Fruit fly (Drosophila melanogaster) Kc167 (cell line): Measurements from ENCODE around the gene NK7.1.

Experiments
- Myc ChIP-seq: fragments of >200 bp; optimal IDR thresholded peaks from 2 replicates; lab custom pipeline; 2017; ENCODE audit warnings: missing external identifiers
- Sin3A ChIP-seq: fragments of >200 bp; optimal IDR thresholded peaks from 2 replicates; lab custom pipeline; 2018; ENCODE audit warnings: missing external identifiers
- h ChIP-seq: fragments of >200 bp; optimal IDR thresholded peaks from 3 replicates; lab custom pipeline; 2018; ENCODE audit warnings: missing external identifiers
- insv ChIP-seq: fragments of >200 bp; optimal IDR thresholded peaks from 3 replicates; lab custom pipeline; 2018; ENCODE audit warnings: missing external identifiers
- psq ChIP-seq: fragments of >200 bp; optimal IDR thresholded peaks from 2 replicates; lab custom pipeline; 2017; ENCODE audit warnings: missing external identifiers
- ttk ChIP-seq: sonication (Bioruptor generic); optimal IDR thresholded peaks from 2 replicates; lab custom pipeline; 2017; ENCODE audit warnings: missing external identifiers

NK7.1 gene

dm6 chr3R:14398620-14399019 lies 25.9 kb upstream of the NK7.1 start:
- TF ChIP-seq psq (no peak), Myc (lab: Kevin White, UChicago) (no peak)

DNA sequence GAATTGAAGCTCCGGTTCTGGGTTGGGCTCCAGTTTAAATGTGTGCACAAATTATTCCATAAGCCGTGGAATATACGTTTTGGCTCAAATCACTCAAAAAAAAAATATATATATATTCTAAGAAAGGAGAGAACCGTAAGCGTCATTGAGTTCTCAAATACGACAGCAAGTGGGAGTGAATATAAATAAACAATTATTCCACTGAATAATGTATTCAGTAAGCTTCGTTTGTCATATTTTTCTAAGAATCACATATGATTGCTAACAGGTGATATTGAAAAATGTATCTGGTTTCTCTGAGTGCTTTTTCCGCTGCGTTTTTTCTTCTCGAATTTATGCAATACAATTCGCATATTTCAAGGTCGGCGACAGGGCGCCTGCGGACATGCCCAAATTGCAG lies 25.2 kb upstream of the NK7.1 start:
- no peak for TF ChIP-seq Sin3A (lab: Kevin White, UChicago)
- no peak for TF ChIP-seq h (lab: Kevin White, UChicago)
- TF ChIP-seq Myc (lab: Kevin White, UChicago) = no peak
- no peak for TF ChIP-seq insv (lab: Kevin White, UChicago)
- TF ChIP-seq ttk (lab: Kevin White, UChicago) = no peak
- no peak for TF ChIP-seq psq

DNA sequence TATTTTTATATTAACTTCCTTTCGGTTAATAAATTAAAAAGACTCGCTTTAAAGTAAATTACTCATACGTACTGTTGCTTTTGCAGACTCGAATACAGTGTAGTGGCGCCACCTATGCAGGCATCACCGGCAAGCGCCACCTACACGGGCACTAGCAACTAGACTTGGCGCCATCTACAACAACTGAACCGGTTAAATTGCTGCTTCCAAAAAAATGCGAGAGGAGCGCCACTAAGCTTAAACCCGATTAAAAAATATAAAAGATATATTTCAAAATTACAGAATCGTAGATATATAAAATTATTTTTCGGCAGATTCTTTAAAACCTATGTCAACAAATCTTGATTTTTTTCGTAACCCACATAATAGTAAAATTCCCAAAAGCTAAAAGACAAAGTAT lies 18.5 kb upstream of the NK7.1 start:
- TF ChIP-seq h (lab: Kevin White, UChicago) (no peak), psq (no peak), ttk (lab: Kevin White, UChicago) (no peak), insv (lab: Kevin White, UChicago) (no peak), Sin3A (lab: Kevin White, UChicago) (no peak), Myc (lab: Kevin White, UChicago) (no peak)

dm6 chr3R:14390465-14390864 lies 17.7 kb upstream of the NK7.1 start:
- TF ChIP-seq ttk (lab: Kevin White, UChicago) = no peak
- TF ChIP-seq h (lab: Kevin White, UChicago) = no peak
- no peak for TF ChIP-seq insv (lab: Kevin White, UChicago)
- TF ChIP-seq Myc (lab: Kevin White, UChicago) = no peak
- TF ChIP-seq psq = no peak
- TF ChIP-seq Sin3A (lab: Kevin White, UChicago) = no peak

dm6 chr3R:14389258-14389657 lies 16.5 kb upstream of the NK7.1 start:
- TF ChIP-seq ttk (lab: Kevin White, UChicago) = no peak
- no peak for TF ChIP-seq insv (lab: Kevin White, UChicago)
- TF ChIP-seq psq = no peak
- TF ChIP-seq Myc (lab: Kevin White, UChicago) = no peak
- no peak for TF ChIP-seq Sin3A (lab: Kevin White, UChicago)
- TF ChIP-seq h (lab: Kevin White, UChicago) = no peak

DNA sequence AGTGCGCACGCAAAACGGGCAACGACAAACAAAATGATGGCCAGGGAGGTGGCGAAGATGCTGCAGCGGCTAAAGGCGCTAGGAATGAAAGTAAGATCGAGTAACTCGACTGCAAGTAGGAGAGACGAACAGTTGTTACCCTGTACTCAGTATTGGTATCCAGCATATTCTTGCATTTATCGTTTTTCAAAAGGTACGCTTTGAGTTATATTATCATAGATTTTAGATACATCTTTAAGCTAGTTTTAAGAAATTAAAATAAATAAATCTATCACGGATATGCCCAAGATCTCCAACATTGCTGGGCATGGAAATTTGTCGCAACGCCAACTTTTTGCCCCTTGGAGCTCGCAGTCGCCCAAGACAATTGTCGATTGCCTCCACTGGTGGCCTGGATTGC lies 15.1 kb upstream of the NK7.1 start:
- TF ChIP-seq Myc (lab: Kevin White, UChicago) (no peak), insv (lab: Kevin White, UChicago) (no peak), h (lab: Kevin White, UChicago) (no peak)

DNA sequence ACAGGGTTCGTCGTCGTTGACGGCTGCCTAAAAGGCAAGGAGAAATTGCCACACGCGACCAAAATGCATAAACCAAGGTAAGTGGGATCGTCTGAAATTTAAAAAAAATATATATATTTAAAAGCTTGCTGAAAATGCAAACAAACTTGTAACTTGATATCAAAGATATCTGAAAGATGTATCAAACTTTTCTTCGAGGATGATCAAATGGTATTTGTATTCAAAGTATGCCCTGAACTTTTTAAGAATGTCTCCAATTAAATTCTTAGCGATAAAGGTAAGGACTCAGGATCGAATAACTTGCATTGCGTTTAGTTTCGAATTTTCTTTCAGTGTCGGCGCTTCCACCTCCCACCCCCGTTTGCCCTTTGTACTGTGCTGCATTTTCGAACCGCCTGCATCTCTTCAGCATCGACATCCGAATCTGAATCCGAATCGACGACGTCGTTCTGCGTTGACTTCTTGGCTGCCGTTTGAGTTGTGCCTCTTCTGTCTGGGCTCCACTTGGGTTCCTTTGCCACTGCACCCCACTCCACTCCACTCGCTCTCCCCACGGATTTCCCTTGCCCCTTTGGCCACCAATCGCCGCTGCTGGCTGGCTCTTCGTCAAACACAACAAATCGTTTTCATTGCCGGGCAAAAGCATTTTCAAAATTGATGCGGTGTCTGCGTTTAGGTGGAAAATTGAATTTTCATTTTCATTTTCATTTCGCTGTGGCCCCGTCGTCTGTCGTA lies 13.5 kb upstream of the NK7.1 start:
- no peak for TF ChIP-seq Sin3A (lab: Kevin White, UChicago)
- no peak for TF ChIP-seq ttk (lab: Kevin White, UChicago)
- TF ChIP-seq psq = no peak
- no peak for TF ChIP-seq Myc (lab: Kevin White, UChicago)
- TF ChIP-seq insv (lab: Kevin White, UChicago) = no peak
- no peak for TF ChIP-seq h (lab: Kevin White, UChicago)

dm6 chr3R:14384502-14384901 lies 11.8 kb upstream of the NK7.1 start:
- TF ChIP-seq insv (lab: Kevin White, UChicago) = no peak
- TF ChIP-seq ttk (lab: Kevin White, UChicago) = no peak
- no peak for TF ChIP-seq psq
- no peak for TF ChIP-seq h (lab: Kevin White, UChicago)
- TF ChIP-seq Myc (lab: Kevin White, UChicago) = no peak
- no peak for TF ChIP-seq Sin3A (lab: Kevin White, UChicago)

DNA sequence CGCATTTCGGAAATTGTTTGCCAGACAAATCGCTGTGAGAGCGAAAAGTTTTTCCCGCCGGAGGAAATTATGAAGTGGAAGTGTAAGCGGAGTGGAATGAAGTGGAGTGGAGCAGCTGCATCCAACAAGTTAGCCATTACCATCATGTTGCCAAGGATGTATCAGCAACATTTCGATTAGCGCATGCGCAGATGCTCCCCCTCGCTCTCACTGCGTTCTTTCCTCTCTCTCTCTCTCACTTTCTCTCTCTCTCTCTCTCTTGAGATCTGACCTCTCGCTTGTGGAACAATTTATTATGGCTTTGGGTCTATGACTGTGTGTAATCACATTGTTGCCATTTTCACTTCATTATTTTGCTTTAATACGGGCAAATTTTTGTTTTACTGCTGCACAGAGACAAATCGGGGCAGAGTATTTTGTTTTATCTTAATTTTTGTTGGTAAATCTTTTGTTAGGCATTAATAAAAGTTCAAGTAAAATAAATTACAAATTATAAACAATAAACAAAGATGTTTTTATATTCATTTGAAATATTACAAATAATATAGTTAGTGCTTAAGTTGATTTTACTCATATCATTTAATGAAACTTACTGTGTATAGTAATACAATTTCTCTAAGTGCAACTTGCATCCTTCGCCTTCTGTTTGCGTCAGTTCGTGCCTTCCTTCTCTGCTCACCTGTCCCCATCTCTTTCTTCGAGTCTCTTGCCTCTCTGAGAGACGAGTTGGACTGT lies 9.7 kb upstream of the NK7.1 start:
- TF ChIP-seq Myc (lab: Kevin White, UChicago) (no peak), h (lab: Kevin White, UChicago) (no peak), psq (no peak), insv (lab: Kevin White, UChicago) (no peak), Sin3A (lab: Kevin White, UChicago) (no peak), ttk (lab: Kevin White, UChicago) (no peak)

DNA sequence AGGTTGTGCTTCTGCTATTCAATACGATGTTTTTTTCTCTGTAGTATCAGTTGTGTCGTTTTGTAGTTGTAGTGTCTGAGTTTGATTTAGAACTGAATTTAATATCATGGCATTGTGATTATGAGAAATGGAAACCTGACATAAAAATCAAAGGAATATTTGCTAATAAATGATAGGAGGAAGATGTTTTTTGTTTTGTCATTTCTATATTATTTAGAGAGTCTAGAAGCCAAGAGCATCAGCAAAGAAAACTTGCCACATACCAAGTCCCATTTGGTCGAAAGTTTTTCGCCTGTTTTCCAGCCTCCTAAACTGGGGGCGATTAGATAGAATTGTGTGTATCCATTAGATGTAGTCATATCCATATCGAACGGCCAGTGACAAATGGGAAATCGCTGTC lies 8.8 kb upstream of the NK7.1 start, which contains the start of gene soti:
TSS of gene soti (minus strand) at position 101 of the 400 bp plus-strand sequence.
- TF ChIP-seq Myc (lab: Kevin White, UChicago) (no peak), Sin3A (lab: Kevin White, UChicago) (no peak), ttk (lab: Kevin White, UChicago) (no peak), psq (no peak), insv (lab: Kevin White, UChicago) (no peak), h (lab: Kevin White, UChicago) (no peak)

- no peak for TF ChIP-seq Sin3A (lab: Kevin White, UChicago)
- TF ChIP-seq Myc (lab: Kevin White, UChicago) = no peak
- TF ChIP-seq h (lab: Kevin White, UChicago) = no peak
- no peak for TF ChIP-seq psq
- no peak for TF ChIP-seq insv (lab: Kevin White, UChicago)
- no peak for TF ChIP-seq ttk (lab: Kevin White, UChicago)
Observed at dm6 chr3R:14373828-14374217, 1.1 kb upstream of the NK7.1 start.
